Worm (Caenorhabditis elegans) whole organism, young adult: Measurements from ENCODE around the gene coq-8.

Source experiments
- D2030.7 ChIP-seq: fragments of 200-800 bp; sonication (Bioruptor generic); IDR thresholded peaks from 2 replicates; pipeline ENCODE4 v1.3.6; 2022; ENCODE audit warnings: missing genetic modification reagents, missing genetic modification characterization, missing compliant biosample characterization
- F33H1.4 ChIP-seq: fragments of 200-800 bp; sonication (Bioruptor generic); IDR thresholded peaks from 2 replicates; pipeline ENCODE4 v1.3.6; 2022; ENCODE audit warnings: missing genetic modification reagents, missing genetic modification characterization, missing compliant biosample characterization
- F37B4.10 ChIP-seq: fragments of 200-800 bp; sonication (Bioruptor generic); IDR thresholded peaks from 2 replicates; pipeline ENCODE4 v1.3.6; 2022; ENCODE audit warnings: missing genetic modification characterization, missing compliant biosample characterization
- F52B5.7 ChIP-seq: sonication (generic microtip); optimal IDR thresholded peaks from 2 replicates; lab custom pipeline; 2016; ENCODE audit warnings: mild to moderate bottlenecking, missing genetic modification characterization, missing compliant biosample characterization
- T26A5.8 ChIP-seq: sonication (generic microtip); optimal IDR thresholded peaks from 2 replicates; lab custom pipeline; 2016; ENCODE audit warnings: missing genetic modification characterization, missing compliant biosample characterization
- Y56A3A.18 ChIP-seq: fragments of 200-800 bp; sonication (Bioruptor generic); IDR thresholded peaks from 2 replicates; pipeline ENCODE4 v1.3.6; 2022; ENCODE audit warnings: missing genetic modification reagents, missing genetic modification characterization, missing compliant biosample characterization
- attf-5 ChIP-seq: fragments of 200-800 bp; sonication (Bioruptor generic); optimal IDR thresholded peaks from 2 replicates; lab custom pipeline; 2018; ENCODE audit warnings: mild to moderate bottlenecking, missing genetic modification characterization, missing compliant biosample characterization
- bed-1 ChIP-seq: fragments of 200-800 bp; sonication (Bioruptor generic); IDR thresholded peaks from 2 replicates; pipeline ENCODE4 v1.3.6; 2022; ENCODE audit warnings: missing genetic modification reagents, missing genetic modification characterization, missing compliant biosample characterization
- ccch-3 ChIP-seq: fragments of 200-800 bp; sonication (Bioruptor generic); optimal IDR thresholded peaks from 2 replicates; lab custom pipeline; 2018; ENCODE audit warnings: mild to moderate bottlenecking, missing genetic modification characterization, missing compliant biosample characterization
- ceh-58 ChIP-seq: fragments of 200-800 bp; sonication (Bioruptor generic); IDR thresholded peaks from 2 replicates; pipeline ENCODE4 v1.3.6; 2022; ENCODE audit warnings: missing genetic modification characterization, missing compliant biosample characterization
- ceh-91 ChIP-seq: fragments of 200-800 bp; sonication (Bioruptor generic); IDR thresholded peaks from 2 replicates; pipeline ENCODE4 v1.3.6; 2022; ENCODE audit warnings: missing genetic modification reagents, missing genetic modification characterization, missing compliant biosample characterization
- die-1 ChIP-seq: sonication (generic microtip); optimal IDR thresholded peaks from 2 replicates; lab custom pipeline; 2016; ENCODE audit warnings: missing genotype, mild to moderate bottlenecking, missing genetic modification characterization, missing compliant biosample characterization
- dpl-1 ChIP-seq: fragments of 150-350 bp; optimal IDR thresholded peaks from 2 replicates; lab custom pipeline; 2014; ENCODE audit warnings: missing biosample characterization, missing genetic modification reagents, missing genetic modification characterization
- efl-1 ChIP-seq: fragments of 150-350 bp; optimal IDR thresholded peaks from 2 replicates; lab custom pipeline; 2014; ENCODE audit warnings: missing biosample characterization, missing genetic modification reagents, missing genetic modification characterization
- egl-18 ChIP-seq: fragments of 200-800 bp; sonication (Bioruptor generic); IDR thresholded peaks from 2 replicates; pipeline ENCODE4 v1.3.6; 2022; ENCODE audit warnings: missing genetic modification reagents, missing genetic modification characterization, missing compliant biosample characterization
- hmg-1.2 ChIP-seq: fragments of 200-800 bp; sonication (Bioruptor generic); IDR thresholded peaks from 2 replicates; pipeline ENCODE4 v1.3.6; 2022; ENCODE audit warnings: missing genetic modification reagents, missing genetic modification characterization, missing compliant biosample characterization
- hrde-1 ChIP-seq: sonication (generic microtip); optimal IDR thresholded peaks from 2 replicates; lab custom pipeline; 2016; ENCODE audit warnings: missing genetic modification characterization, mild to moderate bottlenecking, missing compliant biosample characterization, moderate library complexity, missing genotype, missing genetic modification reagents, borderline replicate concordance
- lin-35 ChIP-seq, 3 experiments: fragments of 150-350 bp in 2 of 3; sonication (generic microtip) in 1 of 3; optimal IDR thresholded peaks; 2 replicates each; lab custom pipeline; 2014 to 2018; ENCODE audit warnings: missing biosample characterization in 3 of 3, missing genetic modification characterization in 3 of 3, missing genetic modification reagents in 3 of 3
- lir-1 ChIP-seq: fragments of 200-800 bp; sonication (Bioruptor generic); conservative IDR thresholded peaks from 2 replicates; pipeline ENCODE4 v1.3.6; 2022; ENCODE audit warnings: missing genetic modification reagents, missing genetic modification characterization, missing compliant biosample characterization
- lsl-1 ChIP-seq: fragments of 200-800 bp; sonication (Bioruptor generic); optimal IDR thresholded peaks from 2 replicates; lab custom pipeline; 2018; ENCODE audit warnings: mild to moderate bottlenecking, missing genetic modification characterization, moderate library complexity, missing compliant biosample characterization
- lsy-27 ChIP-seq: sonication (generic microtip); optimal IDR thresholded peaks from 2 replicates; lab custom pipeline; 2017; ENCODE audit warnings: missing genetic modification characterization, mild to moderate bottlenecking, missing compliant biosample characterization, antibody characterized with exemption, missing genotype, borderline replicate concordance; ENCODE audit not compliant: insufficient read depth
- madf-10 ChIP-seq: sonication (generic microtip); optimal IDR thresholded peaks from 2 replicates; lab custom pipeline; 2016; ENCODE audit warnings: mild to moderate bottlenecking, missing genetic modification characterization, missing compliant biosample characterization
- madf-3 ChIP-seq: fragments of 200-800 bp; sonication (Bioruptor generic); IDR thresholded peaks from 2 replicates; pipeline ENCODE4 v1.3.6; 2022; ENCODE audit warnings: missing genetic modification reagents, missing genetic modification characterization, missing compliant biosample characterization
- madf-6 ChIP-seq: fragments of 200-800 bp; sonication (Bioruptor generic); IDR thresholded peaks from 2 replicates; pipeline ENCODE4 v1.3.6; 2022; ENCODE audit warnings: missing genetic modification reagents, missing genetic modification characterization, missing compliant biosample characterization
- madf-8 ChIP-seq: fragments of 200-800 bp; sonication (Bioruptor generic); conservative IDR thresholded peaks from 2 replicates; pipeline ENCODE4 v1.3.6; 2022; ENCODE audit warnings: missing genetic modification reagents, missing genetic modification characterization, missing compliant biosample characterization
- mcd-1 ChIP-seq: fragments of 200-800 bp; sonication (Bioruptor generic); IDR thresholded peaks from 2 replicates; pipeline ENCODE4 v1.3.6; 2022; ENCODE audit warnings: missing genetic modification reagents, missing genetic modification characterization, missing compliant biosample characterization
- nfya-2 ChIP-seq: fragments of 200-800 bp; sonication (Bioruptor generic); IDR thresholded peaks from 2 replicates; pipeline ENCODE4 v1.3.6; 2022; ENCODE audit warnings: missing genetic modification reagents, missing genetic modification characterization, missing compliant biosample characterization
- nhr-179 ChIP-seq: sonication (generic microtip); optimal IDR thresholded peaks from 2 replicates; lab custom pipeline; 2016; ENCODE audit warnings: mild to moderate bottlenecking, missing genetic modification characterization, missing compliant biosample characterization
- rec-8 ChIP-seq, 2 experiments: sonication (generic microtip); optimal IDR thresholded peaks; 2 replicates each; lab custom pipeline; 2016; ENCODE audit warnings: mild to moderate bottlenecking in 2 of 2, missing genetic modification characterization in 2 of 2, missing genetic modification reagents in 2 of 2, missing genotype in 2 of 2, missing biosample characterization in 1 of 2, missing compliant biosample characterization in 1 of 2, moderate library complexity in 1 of 2
- sdz-38 ChIP-seq: sonication (generic microtip); optimal IDR thresholded peaks from 2 replicates; lab custom pipeline; 2016; ENCODE audit warnings: missing genotype, missing genetic modification characterization, missing compliant biosample characterization
- snpc-1.3 ChIP-seq: sonication (generic microtip); optimal IDR thresholded peaks from 2 replicates; lab custom pipeline; 2017; ENCODE audit warnings: missing genetic modification characterization, mild to moderate bottlenecking, missing compliant biosample characterization, antibody characterized with exemption, moderate library complexity, missing genotype, missing genetic modification reagents; ENCODE audit not compliant: insufficient read depth
- snpc-3.4 ChIP-seq: sonication (generic microtip); optimal IDR thresholded peaks from 2 replicates; lab custom pipeline; 2017; ENCODE audit warnings: missing genetic modification characterization, mild to moderate bottlenecking, missing compliant biosample characterization, antibody characterized with exemption, moderate library complexity, missing genotype, missing genetic modification reagents
- snpc-4 ChIP-seq, 5 experiments: fragments of 150-350 bp in 1 of 5; sonication (generic microtip) in 4 of 5; optimal IDR thresholded peaks; 2 replicates each; lab custom pipeline; 2014 to 2018; ENCODE audit warnings: missing genetic modification characterization in 5 of 5, missing biosample characterization in 3 of 5, antibody characterized with exemption in 2 of 5, mild to moderate bottlenecking in 2 of 5, missing compliant biosample characterization in 2 of 5, missing genotype in 2 of 5, moderate library complexity in 2 of 5, missing genetic modification reagents in 1 of 5
- unc-130 ChIP-seq: sonication (generic microtip); optimal IDR thresholded peaks from 2 replicates; lab custom pipeline; 2016; ENCODE audit warnings: missing genetic modification reagents, missing genetic modification characterization, missing compliant biosample characterization
- unc-62 ChIP-seq: fragments of 150-350 bp; optimal IDR thresholded peaks from 2 replicates; lab custom pipeline; 2014; ENCODE audit warnings: missing biosample characterization, missing genetic modification reagents, missing genetic modification characterization
- xnd-1 ChIP-seq: sonication (generic microtip); optimal IDR thresholded peaks from 2 replicates; lab custom pipeline; 2016; ENCODE audit warnings: missing genotype, missing genetic modification reagents, missing genetic modification characterization, missing compliant biosample characterization
- zfh-2 ChIP-seq: fragments of 200-800 bp; sonication (Bioruptor generic); conservative IDR thresholded peaks from 2 replicates; pipeline ENCODE4 v1.3.6; 2022; ENCODE audit warnings: missing genetic modification reagents, missing genetic modification characterization, missing compliant biosample characterization
- zim-3 ChIP-seq: sonication (generic microtip); optimal IDR thresholded peaks from 2 replicates; lab custom pipeline; 2017; ENCODE audit warnings: mild to moderate bottlenecking, missing genetic modification characterization, moderate library complexity, missing compliant biosample characterization
- ztf-18 ChIP-seq: sonication (generic microtip); optimal IDR thresholded peaks from 2 replicates; lab custom pipeline; 2016; ENCODE audit warnings: missing genotype, mild to moderate bottlenecking, missing genetic modification characterization, missing compliant biosample characterization
- ztf-26 ChIP-seq: sonication (generic microtip); optimal IDR thresholded peaks from 2 replicates; lab custom pipeline; 2017; ENCODE audit warnings: missing genetic modification characterization, missing compliant biosample characterization
- ztf-3 ChIP-seq: fragments of 200-800 bp; sonication (Bioruptor generic); optimal IDR thresholded peaks from 2 replicates; lab custom pipeline; 2018; ENCODE audit warnings: mild to moderate bottlenecking, missing genetic modification characterization, missing compliant biosample characterization

coq-8 gene

ce11 chrIII:4899728-4900127, 36.5 kb downstream of the coq-8 start (continued):
- peak; percentile 97 for TF ChIP-seq mcd-1 (GFP tag; lab: Robert Waterston, UW)
- TF ChIP-seq unc-62 (GFP tag; lab: Kevin White, UChicago) = peak; percentile 77
- TF ChIP-seq F33H1.4 (GFP tag; lab: Robert Waterston, UW) = peak; percentile 78
- peak; percentile 95 for TF ChIP-seq hmg-1.2 (GFP tag; lab: Robert Waterston, UW)
- TF ChIP-seq ztf-18 (tag; lab: Kevin White, UChicago) = peak; percentile 87
- peak; percentile 78 for TF ChIP-seq madf-6
- TF ChIP-seq F37B4.10 (GFP tag; lab: Robert Waterston, UW) = peak; percentile 94
- peak; percentile 95 for TF ChIP-seq madf-10 (tag; lab: Kevin White, UChicago)
- TF ChIP-seq ztf-26 (tag; lab: Kevin White, UChicago) = peak; percentile 99
- no peak for TF ChIP-seq nfya-2 (GFP tag; lab: Robert Waterston, UW)
- peak; percentile 69 for TF ChIP-seq snpc-4 (GFP tag; optimal IDR thresholded peaks at IDR 0.05; lab: Kevin White, UChicago)
- TF ChIP-seq snpc-4 (tag; optimal IDR thresholded peaks at IDR 0.05; lab: Kevin White, UChicago) = peak; percentile 77 to 91 (median 82)
- TF ChIP-seq unc-130 = peak; percentile 9
- peak; percentile 64 for TF ChIP-seq ceh-91 (GFP tag; lab: Robert Waterston, UW)
- TF ChIP-seq rec-8 (tag; optimal IDR thresholded peaks at IDR 0.05; lab: Kevin White, UChicago) = no peak
- no peak for TF ChIP-seq T26A5.8 (tag; lab: Kevin White, UChicago)
- TF ChIP-seq ccch-3 (GFP tag; lab: Kevin White, UChicago) = no peak
- TF ChIP-seq Y56A3A.18 (GFP tag; lab: Robert Waterston, UW) = peak; percentile 88
- no peak for TF ChIP-seq hrde-1
- TF ChIP-seq die-1 (tag; lab: Kevin White, UChicago) = peak; percentile 91
- peak in 2 of 3 experiments; percentile 68 to 96 for TF ChIP-seq lin-35 (GFP tag; optimal IDR thresholded peaks at IDR 0.05; lab: Kevin White, UChicago)
- TF ChIP-seq madf-8 (GFP tag; lab: Robert Waterston, UW) = peak; percentile 47
- peak; percentile 99 for TF ChIP-seq attf-5 (GFP tag; lab: Kevin White, UChicago)
- TF ChIP-seq sdz-38 = no peak
- TF ChIP-seq egl-18 = peak; percentile 94
- peak; percentile 98 for TF ChIP-seq ztf-3
- peak; percentile 84; the same call in 1 of the 2 replicates for TF ChIP-seq ceh-58 (GFP tag; lab: Robert Waterston, UW)
- peak; percentile 95 for TF ChIP-seq F52B5.7 (tag; lab: Kevin White, UChicago)
- peak; percentile 66 for TF ChIP-seq efl-1
- peak; percentile 64 for TF ChIP-seq zim-3 (tag; lab: Kevin White, UChicago)
- peak; percentile 95 for TF ChIP-seq madf-3 (GFP tag; lab: Robert Waterston, UW)
- no peak for TF ChIP-seq nhr-179 (tag; lab: Kevin White, UChicago)
- no peak for TF ChIP-seq lsy-27 (tag; lab: Kevin White, UChicago)
- TF ChIP-seq lir-1 (GFP tag; lab: Robert Waterston, UW) = peak; percentile 96
- peak; percentile 86; the same call in 1 of the 2 replicates for TF ChIP-seq bed-1

- peak; percentile 85 for TF ChIP-seq madf-6
- TF ChIP-seq madf-8 (GFP tag; lab: Robert Waterston, UW) = peak; percentile 47; the same call in 1 of the 2 replicates
- peak; percentile 88 for TF ChIP-seq lsl-1 (GFP tag; lab: Kevin White, UChicago)
- TF ChIP-seq D2030.7 = peak; percentile 63
- TF ChIP-seq zfh-2 (GFP tag; lab: Robert Waterston, UW) = no peak
- peak; percentile 58 for TF ChIP-seq snpc-1.3 (tag; lab: Kevin White, UChicago)
- peak; percentile 51 for TF ChIP-seq xnd-1 (tag; lab: Kevin White, UChicago)
- no peak for TF ChIP-seq dpl-1 (GFP tag; lab: Kevin White, UChicago)
- no peak for TF ChIP-seq lin-35 (GFP tag; optimal IDR thresholded peaks at IDR 0.05; lab: Kevin White, UChicago)
- TF ChIP-seq snpc-3.4 = peak; percentile 63
- peak; percentile 23 for TF ChIP-seq efl-1
- TF ChIP-seq F33H1.4 (GFP tag; lab: Robert Waterston, UW) = peak; percentile 90
Observed at ce11 chrIII:4900260-4900659, 37.0 kb downstream of the coq-8 start, which contains the start of gene tag-340. TSS of gene tag-340 (plus strand) at chrIII:4900508.
